Worm (Caenorhabditis elegans): ENCODE measurements around the gene C50A2.3.

DNA sequence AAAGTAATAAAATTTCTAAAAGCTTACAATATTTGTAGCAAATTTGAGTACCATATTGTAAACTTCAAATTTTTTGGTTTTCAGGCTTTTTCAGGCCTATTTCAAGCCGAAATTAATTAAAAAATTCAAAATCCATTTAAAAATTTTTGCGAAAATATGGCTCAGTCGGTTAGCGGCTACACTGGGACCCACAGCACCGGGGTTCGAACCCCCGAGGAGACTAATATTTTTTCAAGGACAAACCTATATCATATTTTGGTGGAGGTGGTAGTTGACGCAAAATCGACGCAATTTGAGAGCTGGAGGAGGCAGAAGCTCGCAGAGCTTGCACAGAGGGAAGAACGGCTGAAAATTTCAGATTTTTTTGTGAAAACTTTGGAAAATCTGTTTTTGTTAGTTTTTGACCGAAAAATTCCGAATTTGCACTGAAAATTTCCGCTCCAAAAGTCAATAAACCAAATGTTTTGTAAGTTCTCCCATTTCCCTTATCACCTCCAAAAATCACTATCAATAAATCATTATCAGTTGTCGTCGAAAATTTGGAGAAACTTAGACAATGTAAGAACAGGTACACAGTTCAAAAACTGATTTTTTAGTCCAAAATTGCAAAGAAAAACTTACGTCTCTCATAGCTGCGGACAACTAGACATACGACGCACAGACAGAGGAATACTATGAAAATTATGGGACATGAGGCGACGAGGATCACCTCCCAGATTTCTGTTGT, 9.2 kb downstream of the C50A2.3 start:
- TF ChIP-seq nhr-23 (tag; optimal IDR thresholded peaks at IDR 0.05) (no peak), mdl-1 (tag; optimal IDR thresholded peaks at IDR 0.05) (no peak)
